Worm (Caenorhabditis elegans) whole organism, L3 larva: ENCODE data around the gene sdz-38.

ENCODE experiments used
- R02D3.7 ChIP-seq: fragments of 150-350 bp; optimal IDR thresholded peaks from 2 replicates; lab custom pipeline; 2014; ENCODE audit warnings: missing biosample characterization, missing genetic modification characterization
- ZK546.5 ChIP-seq: sonication (generic microtip); optimal IDR thresholded peaks from 2 replicates; lab custom pipeline; 2017; ENCODE audit warnings: missing biosample characterization, missing genetic modification characterization
- aly-2 ChIP-seq: fragments of 150-350 bp; optimal IDR thresholded peaks from 2 replicates; lab custom pipeline; 2014; ENCODE audit warnings: missing biosample characterization, missing genetic modification characterization
- ama-1 ChIP-seq: fragments of 150-350 bp; optimal IDR thresholded peaks from 2 replicates; lab custom pipeline; 2018
- ceh-16 ChIP-seq: sonication (generic microtip); optimal IDR thresholded peaks from 2 replicates; lab custom pipeline; 2017; ENCODE audit warnings: missing biosample characterization, missing genetic modification characterization
- ceh-28 ChIP-seq: fragments of 150-350 bp; optimal IDR thresholded peaks from 2 replicates; lab custom pipeline; 2014; ENCODE audit warnings: missing biosample characterization, missing genetic modification reagents, missing genetic modification characterization
- daf-12 ChIP-seq: fragments of 150-350 bp; optimal IDR thresholded peaks from 2 replicates; lab custom pipeline; 2014; ENCODE audit warnings: missing biosample characterization, missing genetic modification reagents, missing genetic modification characterization
- egl-5 ChIP-seq: fragments of 150-350 bp; optimal IDR thresholded peaks from 2 replicates; lab custom pipeline; 2017; ENCODE audit warnings: missing biosample characterization, missing genetic modification reagents, missing genetic modification characterization, inconsistent platforms
- elt-1 ChIP-seq: fragments of 150-350 bp; optimal IDR thresholded peaks from 2 replicates; lab custom pipeline; 2014; ENCODE audit warnings: missing biosample characterization, missing genetic modification characterization
- elt-2 ChIP-seq: sonication (generic microtip); optimal IDR thresholded peaks from 2 replicates; lab custom pipeline; 2016; ENCODE audit warnings: missing genetic modification reagents, mild to moderate bottlenecking, missing genetic modification characterization, missing compliant biosample characterization
- fkh-2 ChIP-seq: fragments of 150-350 bp; optimal IDR thresholded peaks from 2 replicates; lab custom pipeline; 2014; ENCODE audit warnings: missing biosample characterization, missing genetic modification reagents, missing genetic modification characterization
- fos-1 ChIP-seq: fragments of 150-350 bp; optimal IDR thresholded peaks from 2 replicates; lab custom pipeline; 2014; ENCODE audit warnings: missing biosample characterization, missing genetic modification characterization
- hmg-11 ChIP-seq: sonication (generic microtip); optimal IDR thresholded peaks from 2 replicates; lab custom pipeline; 2016; ENCODE audit warnings: missing genetic modification characterization, missing compliant biosample characterization
- jun-1 ChIP-seq: fragments of 150-350 bp; optimal IDR thresholded peaks from 2 replicates; lab custom pipeline; 2014; ENCODE audit warnings: missing biosample characterization, missing genetic modification reagents, missing genetic modification characterization
- lin-15B ChIP-seq: fragments of 150-350 bp; optimal IDR thresholded peaks from 2 replicates; lab custom pipeline; 2014; ENCODE audit warnings: missing biosample characterization, missing genetic modification characterization
- lin-39 ChIP-seq: fragments of 150-350 bp; optimal IDR thresholded peaks from 2 replicates; lab custom pipeline; 2018; ENCODE audit warnings: missing biosample characterization, missing genetic modification reagents, missing genetic modification characterization
- lsy-12 ChIP-seq: sonication (generic microtip); optimal IDR thresholded peaks from 2 replicates; lab custom pipeline; 2016; ENCODE audit warnings: mild to moderate bottlenecking, missing genetic modification characterization, missing compliant biosample characterization
- mml-1 ChIP-seq: fragments of 150-350 bp; sonication (generic microtip); optimal IDR thresholded peaks from 3 replicates; lab custom pipeline; 2014; ENCODE audit warnings: missing biosample characterization, missing genetic modification characterization
- nfya-1 ChIP-seq: sonication (generic microtip); optimal IDR thresholded peaks from 2 replicates; lab custom pipeline; 2017; ENCODE audit warnings: missing genetic modification characterization, mild to moderate bottlenecking, missing compliant biosample characterization, antibody characterized with exemption, moderate library complexity; ENCODE audit not compliant: insufficient read depth
- nhr-11 ChIP-seq: fragments of 150-350 bp; optimal IDR thresholded peaks from 2 replicates; lab custom pipeline; 2014; ENCODE audit warnings: missing biosample characterization, missing genetic modification characterization
- nhr-12 ChIP-seq: fragments of 150-350 bp; optimal IDR thresholded peaks from 2 replicates; lab custom pipeline; 2014; ENCODE audit warnings: missing biosample characterization, missing genetic modification characterization
- nhr-23 ChIP-seq: fragments of 150-350 bp; optimal IDR thresholded peaks from 2 replicates; lab custom pipeline; 2014; ENCODE audit warnings: missing biosample characterization, missing genetic modification reagents, missing genetic modification characterization
- nhr-237 ChIP-seq: fragments of 150-350 bp; optimal IDR thresholded peaks from 2 replicates; lab custom pipeline; 2014; ENCODE audit warnings: missing biosample characterization, missing genetic modification characterization
- nhr-25 ChIP-seq: sonication (generic microtip); optimal IDR thresholded peaks from 2 replicates; lab custom pipeline; 2017; ENCODE audit warnings: missing biosample characterization, missing genetic modification characterization
- nhr-43 ChIP-seq: sonication (generic microtip); optimal IDR thresholded peaks from 2 replicates; lab custom pipeline; 2016; ENCODE audit warnings: mild to moderate bottlenecking, missing genetic modification characterization, missing compliant biosample characterization; ENCODE audit not compliant: poor library complexity, severe bottlenecking
- nhr-67 ChIP-seq: fragments of 150-350 bp; optimal IDR thresholded peaks from 2 replicates; lab custom pipeline; 2014; ENCODE audit warnings: missing biosample characterization, missing genetic modification characterization
- nhr-77 ChIP-seq: fragments of 150-350 bp; optimal IDR thresholded peaks from 2 replicates; lab custom pipeline; 2014; ENCODE audit warnings: missing biosample characterization, missing genetic modification characterization
- pha-4 ChIP-seq: fragments of 150-350 bp; optimal IDR thresholded peaks from 2 replicates; lab custom pipeline; 2014; ENCODE audit warnings: missing biosample characterization, missing genetic modification reagents, missing genetic modification characterization
- pqm-1 ChIP-seq: fragments of 150-350 bp; optimal IDR thresholded peaks from 2 replicates; lab custom pipeline; 2017; ENCODE audit warnings: missing biosample characterization, missing genetic modification characterization, inconsistent platforms
- sea-2 ChIP-seq: fragments of 150-350 bp; sonication (generic microtip); optimal IDR thresholded peaks from 4 replicates; lab custom pipeline; 2014; ENCODE audit warnings: missing biosample characterization, missing genetic modification reagents, missing genetic modification characterization
- snpc-4 ChIP-seq: fragments of 150-350 bp; optimal IDR thresholded peaks from 2 replicates; lab custom pipeline; 2014; ENCODE audit warnings: missing biosample characterization, missing genetic modification characterization
- tbx-2 ChIP-seq: sonication (generic microtip); optimal IDR thresholded peaks from 2 replicates; lab custom pipeline; 2016; ENCODE audit warnings: mild to moderate bottlenecking, missing genetic modification characterization, missing compliant biosample characterization
- unc-39 ChIP-seq: sonication (generic microtip); optimal IDR thresholded peaks from 4 replicates; lab custom pipeline; 2017; ENCODE audit warnings: missing biosample characterization, missing genetic modification characterization
- unc-62 ChIP-seq: fragments of 150-350 bp; sonication (generic microtip); optimal IDR thresholded peaks from 4 replicates; lab custom pipeline; 2014; ENCODE audit warnings: missing biosample characterization, missing genetic modification reagents, missing genetic modification characterization

sdz-38 gene

DNA sequence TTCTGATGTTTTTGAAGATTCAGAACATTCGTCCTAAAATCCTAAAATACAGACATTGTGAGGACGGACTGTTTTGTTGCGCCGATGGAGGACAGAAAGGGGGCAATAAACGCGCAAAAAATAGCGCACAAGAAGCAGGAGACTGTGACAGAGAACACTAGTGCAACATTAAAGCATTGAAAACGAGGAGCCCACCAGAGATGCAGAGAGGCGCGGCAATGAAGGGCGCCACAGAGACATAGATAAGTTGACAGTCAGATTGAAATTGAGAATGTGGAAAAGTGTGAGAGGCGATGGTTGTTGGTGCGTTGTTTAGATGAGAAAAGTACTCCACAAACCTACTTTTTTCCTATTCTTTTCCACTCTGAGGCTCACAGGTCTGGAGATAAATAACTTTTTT, 6.7 kb downstream of the sdz-38 start, which contains the start of gene aakg-5 (continued):
- TF ChIP-seq egl-5 (tag; lab: Kevin White, UChicago), result peak; percentile 93
- no peak for TF ChIP-seq ZK546.5
- peak; percentile 93 for TF ChIP-seq pqm-1 (tag; lab: Kevin White, UChicago)
- TF ChIP-seq snpc-4 (tag; lab: Kevin White, UChicago), result peak; percentile 17
- TF ChIP-seq ama-1 (lab: Kevin White, UChicago), result no peak
- TF ChIP-seq fkh-2 (tag; lab: Kevin White, UChicago), result no peak
- TF ChIP-seq nhr-23 (tag; lab: Kevin White, UChicago), result peak; percentile 95
- no peak for TF ChIP-seq sea-2
- no peak for TF ChIP-seq daf-12 (tag; lab: Kevin White, UChicago)
- peak; percentile 87 for TF ChIP-seq elt-2 (tag; lab: Kevin White, UChicago)
- no peak for TF ChIP-seq nhr-12 (tag; lab: Kevin White, UChicago)
- no peak for TF ChIP-seq nhr-67
- TF ChIP-seq ceh-28 (tag; lab: Kevin White, UChicago), result peak; percentile 77
- TF ChIP-seq mml-1 (tag; lab: Kevin White, UChicago), result no peak

DNA sequence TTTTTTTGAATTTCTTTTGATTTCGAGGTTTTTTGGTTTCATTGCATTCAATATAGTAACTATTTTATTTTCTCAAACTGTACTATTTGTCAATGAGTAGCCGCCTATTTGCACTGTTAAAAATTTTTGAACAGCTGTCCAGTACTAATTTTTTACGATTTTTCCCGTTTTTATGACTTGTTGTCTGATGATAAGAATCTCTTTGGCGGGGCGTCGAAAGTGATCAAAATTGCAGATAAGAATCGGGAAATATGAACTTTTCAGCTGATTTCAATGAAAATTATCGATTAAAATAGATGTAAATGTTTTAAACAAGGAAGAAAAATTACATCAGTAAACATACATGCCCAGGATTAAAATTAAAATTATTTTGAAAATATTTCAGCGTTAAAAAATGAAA, 7.5 kb downstream of the sdz-38 start:
- TF ChIP-seq ama-1 (lab: Kevin White, UChicago), result no peak
- TF ChIP-seq egl-5 (tag; lab: Kevin White, UChicago), result no peak
- TF ChIP-seq pqm-1 (tag; lab: Kevin White, UChicago), result peak; percentile 82
- peak; percentile 89 for TF ChIP-seq elt-2 (tag; lab: Kevin White, UChicago)
- TF ChIP-seq nhr-43 (tag; lab: Kevin White, UChicago), result no peak
- no peak for TF ChIP-seq nhr-237
- TF ChIP-seq elt-1, result peak; percentile 80
- TF ChIP-seq unc-39, result no peak
- TF ChIP-seq unc-62 (GFP tag; lab: Kevin White, UChicago), result no peak
- TF ChIP-seq daf-12 (tag; lab: Kevin White, UChicago), result no peak
- no peak for TF ChIP-seq jun-1 (tag; lab: Kevin White, UChicago)
- no peak for TF ChIP-seq lin-15B
- no peak for TF ChIP-seq aly-2 (tag; lab: Kevin White, UChicago)
- no peak for TF ChIP-seq tbx-2
- TF ChIP-seq nhr-25 (tag; lab: Kevin White, UChicago), result no peak
- no peak for TF ChIP-seq mml-1 (tag; lab: Kevin White, UChicago)
- TF ChIP-seq pha-4 (tag; lab: Kevin White, UChicago), result peak; percentile 43
- TF ChIP-seq nhr-23 (tag; lab: Kevin White, UChicago), result no peak
- TF ChIP-seq lin-39, result no peak
- peak; percentile 48 for TF ChIP-seq ceh-28 (tag; lab: Kevin White, UChicago)
- TF ChIP-seq lsy-12 (tag; lab: Kevin White, UChicago), result no peak

DNA sequence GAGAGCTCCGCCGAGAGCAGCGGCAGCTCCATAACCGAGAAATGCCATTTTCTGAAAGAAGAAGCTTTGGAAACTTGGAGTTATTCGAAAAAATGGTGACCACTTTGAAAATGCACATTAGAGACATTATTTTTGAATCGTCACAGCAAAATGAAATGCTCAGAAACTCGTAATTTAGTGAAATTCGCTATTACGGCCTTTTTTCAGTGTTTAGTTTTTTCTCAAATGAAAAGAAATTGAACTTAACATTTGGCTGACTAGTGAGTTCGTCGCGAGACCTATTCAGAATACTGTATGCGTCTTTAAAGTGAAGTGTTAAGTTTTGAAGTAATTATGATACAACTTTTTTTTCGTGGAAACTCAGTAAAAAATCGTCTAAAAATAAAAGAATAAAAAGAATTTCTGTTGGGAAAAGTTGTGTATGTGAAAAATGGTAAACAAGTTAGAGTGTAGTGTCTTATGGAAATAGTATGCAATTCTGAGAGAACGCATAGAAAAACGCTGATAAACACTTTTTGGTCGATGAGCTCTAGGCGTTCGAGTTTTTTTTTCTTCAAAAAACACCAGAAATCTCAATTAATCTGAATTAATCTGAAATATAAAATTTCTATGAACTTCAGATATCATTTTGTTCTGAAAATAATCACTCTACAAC, 11.1 kb downstream of the sdz-38 start, which contains the start of gene R53.5:
Gene R53.5 (minus strand): TSS at position 51 of the 655 bp plus-strand sequence.
- TF ChIP-seq hmg-11 (tag; lab: Kevin White, UChicago) (no peak), elt-2 (tag; lab: Kevin White, UChicago) (peak; percentile 27), pqm-1 (tag; lab: Kevin White, UChicago) (peak; percentile 61), pha-4 (tag; lab: Kevin White, UChicago) (peak; percentile 83)

- peak; percentile 30 for TF ChIP-seq elt-2 (tag; lab: Kevin White, UChicago)
- TF ChIP-seq aly-2 (tag; lab: Kevin White, UChicago), result no peak
- peak; percentile 7 for TF ChIP-seq snpc-4 (tag; lab: Kevin White, UChicago)
- TF ChIP-seq ceh-16 (tag; lab: Kevin White, UChicago), result no peak
- no peak for TF ChIP-seq fkh-2 (tag; lab: Kevin White, UChicago)
- no peak for TF ChIP-seq nhr-11 (tag; lab: Kevin White, UChicago)
- peak; percentile 56 for TF ChIP-seq lin-39
- TF ChIP-seq pha-4 (tag; lab: Kevin White, UChicago), result peak; percentile 85
- TF ChIP-seq nhr-43 (tag; lab: Kevin White, UChicago), result peak; percentile 56
- TF ChIP-seq hmg-11 (tag; lab: Kevin White, UChicago), result peak; percentile 57
- TF ChIP-seq lin-15B, result peak; percentile 90
- TF ChIP-seq nhr-23 (tag; lab: Kevin White, UChicago), result peak; percentile 84
- TF ChIP-seq nfya-1 (tag; lab: Kevin White, UChicago), result peak; percentile 86
- no peak for TF ChIP-seq nhr-77 (tag; lab: Kevin White, UChicago)
- peak; percentile 2 for TF ChIP-seq R02D3.7 (tag; lab: Kevin White, UChicago)
- TF ChIP-seq fos-1, result no peak
- TF ChIP-seq jun-1 (tag; lab: Kevin White, UChicago), result peak; percentile 26
- TF ChIP-seq nhr-25 (tag; lab: Kevin White, UChicago), result peak; percentile 49
- TF ChIP-seq mml-1 (tag; lab: Kevin White, UChicago), result no peak
- peak; percentile 49 for TF ChIP-seq pqm-1 (tag; lab: Kevin White, UChicago)
Observed at ce11 chrII:9967999-9968706, 13.5 kb downstream of the sdz-38 start, which contains the start of the genes R53.4 and psf-1. Gene R53.4, minus strand, starts transcription at chrII:9968049. Gene psf-1, plus strand, starts transcription at chrII:9968673.
